Worm (Caenorhabditis elegans) whole organism, dauer: Measurements from ENCODE around the gene F47B8.1.
"Not testable (repeated sequence)": the region's sequence is repeated elsewhere in the genome, so short reads cannot be mapped to it uniquely, and the experiment has no call there.

Experiments
- unc-62 ChIP-seq: sonication (generic microtip); optimal IDR thresholded peaks from 2 replicates; lab custom pipeline; 2017; ENCODE audit warnings: missing biosample characterization, missing genetic modification reagents, missing genetic modification characterization

The F47B8.1 gene

DNA sequence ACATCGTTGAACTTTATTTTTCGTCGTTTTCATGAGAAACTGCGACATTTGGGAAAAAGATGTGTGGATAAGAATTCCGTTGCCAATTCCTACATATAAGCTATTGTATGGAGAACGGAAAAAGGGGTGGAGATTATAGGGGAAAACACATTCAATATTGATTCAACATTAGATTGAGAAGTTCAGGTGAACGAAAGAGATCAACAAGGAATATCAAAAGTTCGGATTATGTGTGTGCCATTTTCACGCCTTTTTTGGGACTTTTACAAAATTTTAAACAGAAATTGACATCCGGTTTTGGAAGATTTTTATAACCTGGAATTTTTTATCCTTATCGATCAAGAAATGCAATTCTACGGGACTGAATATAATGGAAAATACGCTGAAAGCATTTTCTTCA, 13.6 kb upstream of the F47B8.1 start, which contains the start of gene F47B8.5:
F47B8.5 (minus strand) TSS at position 101 of the 400 bp plus-strand sequence.
- no peak for TF ChIP-seq unc-62

DNA sequence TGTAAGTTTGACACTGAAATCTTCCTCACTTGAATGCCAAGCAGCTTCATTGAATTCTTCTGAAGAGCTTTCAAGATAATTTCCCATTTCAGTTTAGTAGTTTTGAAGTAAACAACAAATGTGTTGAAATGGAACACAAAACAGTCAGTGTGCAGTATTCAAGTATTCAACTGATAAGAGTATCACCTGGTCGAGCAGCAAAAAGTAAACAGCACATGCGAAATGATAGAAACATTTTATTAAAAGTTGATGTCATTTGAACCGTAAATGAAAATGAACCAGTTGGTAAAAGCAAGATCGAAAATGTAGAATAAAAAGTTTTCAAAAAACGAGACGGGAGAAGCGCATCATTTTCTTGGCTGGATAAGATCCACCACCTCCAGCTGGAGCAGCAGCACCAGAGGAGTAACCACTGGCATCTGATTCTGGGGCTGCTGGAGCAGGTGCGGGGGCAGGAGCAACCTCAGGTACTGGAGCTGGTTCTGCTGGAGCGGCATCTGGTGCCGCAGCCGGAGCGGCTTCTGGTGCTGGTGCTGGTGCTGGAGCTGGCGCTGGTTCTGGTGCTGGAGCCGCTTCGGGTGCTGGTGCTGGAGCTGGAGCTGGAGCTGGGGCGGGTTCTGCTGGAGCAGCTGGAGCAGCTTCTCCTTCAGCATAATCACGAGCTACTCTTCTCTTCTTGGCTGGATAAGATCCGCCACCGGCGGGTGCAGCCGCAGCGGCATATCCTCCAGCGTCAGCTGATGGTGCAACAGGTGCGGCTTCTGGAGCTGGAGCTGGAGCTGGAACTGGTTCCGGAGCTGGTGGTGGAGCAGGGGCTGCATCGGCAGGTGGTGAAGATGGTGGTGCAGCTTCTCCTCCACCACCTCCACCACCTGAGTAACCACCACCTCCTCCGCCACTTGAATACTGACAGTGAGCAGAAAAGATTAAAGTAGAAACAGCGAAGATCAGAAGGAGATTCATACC, 10.6 kb upstream of the F47B8.1 start, which contains the start of the genes F47B8.4 and F47B8.18:
F47B8.4 (minus strand) TSS at position 172 of the 966 bp plus-strand sequence.
F47B8.18 (minus strand) TSS at position 963 of the 966 bp plus-strand sequence.
- no peak for TF ChIP-seq unc-62

DNA sequence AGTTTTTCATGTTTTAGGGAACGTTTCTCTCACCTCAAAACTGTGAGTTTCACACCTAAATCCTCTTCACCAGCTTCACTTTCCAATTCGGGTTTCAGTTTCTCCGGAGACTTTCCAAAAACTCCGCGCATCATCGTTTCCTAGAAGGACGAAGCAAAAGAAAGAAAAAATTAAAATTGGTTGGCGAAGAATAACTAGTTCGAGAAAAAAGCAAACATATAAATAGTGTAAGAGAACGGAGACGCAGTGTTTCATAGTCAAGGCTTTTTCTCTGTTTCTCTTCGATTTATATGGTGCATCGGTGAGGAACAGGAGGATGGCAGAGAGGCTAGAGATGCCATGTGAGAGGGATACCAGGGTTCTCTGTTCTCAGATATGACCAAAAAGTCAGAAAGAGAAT, 8.6 kb upstream of the F47B8.1 start, which contains the start of gene F47B8.3:
F47B8.3 (minus strand) TSS at position 261 of the 400 bp plus-strand sequence.
- no peak for TF ChIP-seq unc-62

DNA sequence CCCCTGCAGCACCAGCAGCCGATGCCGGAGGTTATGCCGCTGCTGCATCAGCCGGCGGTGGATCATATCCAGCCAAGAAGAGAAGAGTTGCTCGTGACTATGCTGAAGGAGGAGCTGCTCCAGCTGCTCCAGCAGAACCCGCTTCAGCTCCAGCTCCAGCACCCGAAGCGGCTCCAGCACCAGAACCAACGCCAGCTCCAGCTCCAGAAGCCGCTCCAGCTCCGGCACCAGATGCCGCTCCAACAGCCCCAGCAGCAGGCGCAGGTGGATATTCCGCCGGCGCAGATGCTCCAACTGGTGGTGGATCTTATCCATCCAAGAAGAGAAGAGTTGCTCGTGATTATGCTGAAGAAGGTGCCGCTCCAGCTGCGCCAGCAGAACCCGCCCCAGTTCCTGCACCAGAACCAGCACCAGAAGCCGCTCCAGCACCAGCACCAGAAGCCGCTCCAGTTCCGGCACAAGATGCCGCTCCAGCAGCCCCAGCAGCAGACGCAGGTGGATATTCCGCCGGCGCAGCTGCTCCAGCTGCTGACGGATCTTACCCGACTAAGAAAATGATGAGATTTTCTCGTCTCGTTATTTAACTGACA, 6.7 kb upstream of the F47B8.1 start:
- no peak for TF ChIP-seq unc-62

DNA sequence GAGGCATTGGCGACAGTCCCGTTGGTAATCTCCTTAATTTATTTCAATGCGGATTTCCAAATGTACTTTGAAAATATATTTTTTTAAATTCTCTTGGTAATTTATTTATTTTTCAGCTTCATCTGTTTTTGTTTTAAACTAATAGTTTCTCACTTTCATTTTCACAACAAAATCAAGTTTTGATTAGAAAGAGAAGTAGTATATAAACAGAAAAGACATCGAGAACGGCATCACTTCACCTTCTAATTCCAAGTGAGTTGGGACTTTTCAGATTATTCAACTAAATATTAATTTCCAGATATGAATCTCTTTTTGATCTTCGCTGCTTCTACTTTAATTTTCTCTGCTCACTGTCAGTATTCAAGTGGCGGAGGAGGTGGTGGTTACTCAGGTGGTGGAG, 6.1 kb upstream of the F47B8.1 start, which contains the start of gene F47B8.14:
F47B8.14 (plus strand) TSS at position 301 of the 400 bp plus-strand sequence.
- TF ChIP-seq unc-62 = no peak

DNA sequence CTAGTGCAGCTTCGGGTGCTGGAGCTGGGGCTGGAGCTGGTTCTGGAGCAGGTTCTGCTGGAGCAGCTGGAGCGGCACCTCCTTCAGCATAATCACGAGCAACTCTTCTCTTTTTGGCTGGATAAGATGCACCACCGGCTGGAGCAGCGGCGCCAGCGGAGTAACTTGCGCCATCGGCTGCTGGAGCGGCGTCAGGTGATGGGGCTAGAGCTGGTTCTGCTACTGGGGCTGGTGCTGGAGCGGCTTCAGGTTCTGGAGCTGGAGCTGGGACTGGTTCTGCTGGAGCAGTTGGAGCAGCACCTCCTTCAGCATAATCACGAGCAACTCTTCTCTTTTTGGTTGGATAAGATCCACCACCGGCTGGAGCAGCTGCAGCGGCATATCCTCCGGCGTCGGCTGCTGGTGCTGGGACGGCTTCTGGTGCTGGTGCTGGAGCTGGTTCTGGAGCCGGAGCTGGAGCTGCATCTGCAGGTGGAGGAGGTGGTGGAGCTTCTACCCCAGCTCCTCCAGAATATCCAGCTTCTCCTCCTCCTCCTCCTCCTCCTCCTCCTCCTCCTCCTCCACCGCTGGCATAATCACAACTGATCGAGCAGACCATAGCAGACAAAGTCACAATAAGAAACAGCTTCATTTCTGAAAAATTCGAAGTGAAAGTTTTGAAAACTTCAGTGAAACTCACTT, 5.1 kb upstream of the F47B8.1 start, which contains the start of gene F47B8.13:
F47B8.13 (minus strand) TSS at position 631 of the 681 bp plus-strand sequence.
- TF ChIP-seq unc-62 = no peak

DNA sequence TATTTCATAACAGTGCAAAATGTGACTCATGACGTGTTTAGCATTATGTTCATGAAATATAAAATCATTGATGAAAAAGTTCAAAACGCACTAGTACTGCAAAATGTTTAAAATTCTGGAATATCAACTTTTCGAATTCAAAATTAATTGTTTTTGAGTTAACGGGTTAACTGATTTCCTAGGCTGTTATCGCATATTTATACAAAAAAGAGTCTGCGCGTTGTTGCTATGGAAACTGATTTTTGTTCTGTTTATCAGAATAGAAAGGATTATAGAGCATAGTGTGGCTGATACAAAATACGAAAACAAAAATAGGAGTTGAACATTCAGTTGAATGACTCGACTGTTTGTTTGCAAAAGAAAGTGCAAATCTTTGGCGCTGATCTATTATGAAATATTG, 3.5 kb upstream of the F47B8.1 start:
- TF ChIP-seq unc-62 = no peak

DNA sequence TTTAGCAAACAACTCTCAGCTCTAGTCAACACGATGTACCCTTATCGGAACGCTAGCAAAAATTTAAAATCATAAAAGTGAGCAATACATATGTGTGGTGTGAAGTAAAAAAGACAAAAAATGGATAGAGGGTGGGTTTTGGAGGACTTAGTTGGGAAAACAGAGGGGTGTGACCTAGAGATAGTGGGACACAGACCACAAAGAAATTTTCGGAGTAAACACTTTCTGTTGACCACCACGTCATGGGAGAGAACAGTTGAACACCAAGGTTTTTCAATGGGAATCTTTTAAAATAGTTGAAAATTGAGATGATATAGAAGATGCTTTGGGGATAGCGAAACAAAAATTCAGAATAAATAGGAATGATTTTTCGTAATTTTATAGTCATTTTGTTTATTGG, 3.1 kb upstream of the F47B8.1 start:
- no peak for TF ChIP-seq unc-62

DNA sequence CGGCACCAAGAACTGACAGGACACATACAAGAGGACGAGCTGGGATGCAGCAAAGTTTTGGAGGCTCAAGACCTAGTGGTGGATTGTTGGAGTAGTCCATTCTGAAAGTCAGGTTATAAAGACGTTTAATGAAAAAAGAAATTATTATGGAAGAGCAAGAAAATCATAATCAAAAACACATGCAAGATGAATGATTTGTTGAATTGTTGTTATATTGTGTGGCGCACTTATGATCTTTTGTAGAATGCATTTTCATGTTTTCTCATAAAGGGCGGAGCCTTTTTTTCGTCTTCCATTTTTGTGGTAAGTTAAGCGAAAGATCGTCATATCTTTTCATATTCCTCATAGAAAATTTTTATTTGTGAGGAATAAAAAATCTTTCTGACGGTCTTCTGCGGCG, 2.4 kb upstream of the F47B8.1 start, which contains the start of gene F47B8.2:
F47B8.2 (minus strand) TSS at position 101 of the 400 bp plus-strand sequence.
- TF ChIP-seq unc-62 = no peak

DNA sequence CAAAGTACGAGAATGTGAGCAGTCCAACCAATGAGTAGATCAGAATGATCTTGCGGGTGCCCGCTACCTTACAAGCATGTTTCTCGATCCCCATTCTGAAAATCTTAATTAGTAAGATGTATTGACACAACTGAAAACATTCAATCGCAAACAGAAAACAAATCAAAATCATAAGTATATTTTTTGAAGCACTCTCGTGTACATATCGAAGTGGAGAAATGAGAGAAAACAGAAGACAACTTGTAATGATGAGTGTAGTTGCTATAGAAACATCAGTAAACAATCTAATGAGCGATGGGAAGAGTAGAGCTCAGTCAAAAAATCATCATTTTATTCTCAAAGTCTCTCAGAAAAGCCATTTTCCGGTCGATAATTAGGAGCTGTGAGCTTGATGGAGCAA, 1.4 kb downstream of the F47B8.1 start, which contains the start of gene F14D7.8:
F14D7.8 (minus strand) TSS at position 101 of the 400 bp plus-strand sequence.
- TF ChIP-seq unc-62 = no peak

DNA sequence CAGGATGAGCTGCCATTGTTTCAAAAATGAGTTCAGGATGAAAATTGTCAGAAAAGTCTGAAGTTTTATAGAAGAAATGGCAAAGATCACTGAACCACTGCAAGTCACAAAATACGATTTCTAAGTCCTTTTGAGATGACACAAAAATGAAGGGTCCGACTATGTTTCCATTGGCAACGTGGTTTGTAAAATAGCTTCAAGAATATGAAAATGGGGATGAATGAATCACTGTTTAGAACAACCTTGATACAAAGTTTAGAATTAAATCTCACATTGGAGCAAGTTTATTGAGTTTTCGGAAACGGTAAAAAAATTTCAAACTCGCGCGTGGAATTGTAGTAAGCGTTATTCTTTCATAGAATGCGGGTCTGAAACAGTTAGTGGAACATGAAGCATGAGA, 3.0 kb downstream of the F47B8.1 start, which contains the start of gene ddn-3:
ddn-3 (minus strand) TSS at position 101 of the 400 bp plus-strand sequence.
- no peak for TF ChIP-seq unc-62

DNA sequence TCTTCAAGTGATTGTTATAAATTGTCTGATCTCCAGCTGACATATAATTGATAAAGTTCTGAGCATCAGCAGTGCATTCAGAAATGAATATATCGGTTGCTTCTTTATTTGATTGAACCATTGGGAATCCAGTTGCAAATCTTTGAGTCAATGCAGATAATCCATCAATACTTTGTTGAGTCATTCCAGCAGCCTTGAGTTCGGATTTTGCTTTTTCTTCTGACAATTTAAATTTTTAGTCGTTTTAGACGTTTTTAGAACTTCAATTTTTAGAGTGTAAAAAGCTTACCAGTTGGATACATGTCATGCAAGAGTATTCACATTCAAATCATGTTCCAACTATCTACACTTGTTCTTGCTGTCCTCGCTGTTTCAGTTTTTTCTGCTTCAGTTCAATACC, 4.5 kb downstream of the F47B8.1 start, which contains the start of gene F14D7.14:
F14D7.14 (plus strand) TSS at position 301 of the 400 bp plus-strand sequence.
- TF ChIP-seq unc-62 = not testable (repeated sequence)

DNA sequence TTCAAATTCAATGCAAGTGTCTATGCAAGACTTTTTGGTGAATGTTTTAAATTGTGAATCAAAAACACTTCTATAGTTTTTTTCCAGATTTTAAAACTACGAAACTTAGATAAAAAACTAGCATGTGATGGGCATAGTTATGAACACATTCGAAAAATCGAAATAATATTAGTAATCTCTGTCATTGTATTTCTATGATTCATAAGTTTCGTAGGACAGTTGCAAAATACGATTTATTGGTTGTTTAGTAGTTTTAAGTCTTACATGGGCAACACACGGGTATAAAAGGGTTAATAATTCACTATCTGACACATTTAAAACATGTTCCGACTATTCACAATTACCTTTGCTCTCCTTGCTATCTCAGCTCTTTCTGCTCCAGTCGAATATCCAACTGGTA, 6.0 kb downstream of the F47B8.1 start, which contains the start of gene spig-5:
spig-5 (plus strand) TSS at position 301 of the 400 bp plus-strand sequence.
- not testable (repeated sequence) for TF ChIP-seq unc-62

DNA sequence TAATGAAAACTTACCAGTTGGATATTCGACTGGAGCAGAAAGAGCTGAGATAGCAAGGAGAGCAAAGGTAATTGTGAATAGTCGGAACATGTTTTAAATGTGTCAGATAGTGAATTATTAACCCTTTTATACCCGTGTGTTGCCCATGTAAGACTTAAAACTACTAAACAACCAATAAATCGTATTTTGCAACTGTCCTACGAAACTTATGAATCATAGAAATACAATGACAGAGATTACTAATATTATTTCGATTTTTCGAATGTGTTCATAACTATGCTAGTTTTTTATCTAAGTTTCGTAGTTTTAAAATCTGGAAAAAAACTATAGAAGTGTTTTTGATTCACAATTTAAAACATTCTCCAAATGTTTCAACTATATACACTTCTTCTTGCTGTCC, 7.4 kb downstream of the F47B8.1 start, which contains the start of gene spig-4:
spig-4 (minus strand) TSS at position 101 of the 400 bp plus-strand sequence.
- not testable (repeated sequence) for TF ChIP-seq unc-62

DNA sequence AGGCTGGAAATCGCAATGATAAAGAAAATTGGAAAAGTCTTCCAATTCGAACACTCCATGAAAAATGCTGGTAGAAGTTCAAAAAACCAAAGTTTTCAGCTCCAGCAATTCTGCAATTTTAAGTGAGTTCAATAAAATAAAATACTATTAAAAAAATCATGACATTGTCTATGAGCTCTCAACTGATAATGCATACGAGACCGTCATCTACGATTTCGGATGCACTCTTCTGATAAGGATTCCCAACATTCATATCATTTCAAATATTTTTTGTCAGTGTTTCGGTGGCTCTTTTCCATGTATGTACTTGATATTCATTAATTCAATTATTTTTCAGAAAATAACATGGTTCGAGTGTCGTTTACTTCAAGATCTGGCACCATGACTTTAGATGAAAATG, 13.1 kb downstream of the F47B8.1 start, which contains the start of gene F14D7.6:
F14D7.6 (plus strand) TSS at position 338 of the 400 bp plus-strand sequence.
- TF ChIP-seq unc-62 = no peak

DNA sequence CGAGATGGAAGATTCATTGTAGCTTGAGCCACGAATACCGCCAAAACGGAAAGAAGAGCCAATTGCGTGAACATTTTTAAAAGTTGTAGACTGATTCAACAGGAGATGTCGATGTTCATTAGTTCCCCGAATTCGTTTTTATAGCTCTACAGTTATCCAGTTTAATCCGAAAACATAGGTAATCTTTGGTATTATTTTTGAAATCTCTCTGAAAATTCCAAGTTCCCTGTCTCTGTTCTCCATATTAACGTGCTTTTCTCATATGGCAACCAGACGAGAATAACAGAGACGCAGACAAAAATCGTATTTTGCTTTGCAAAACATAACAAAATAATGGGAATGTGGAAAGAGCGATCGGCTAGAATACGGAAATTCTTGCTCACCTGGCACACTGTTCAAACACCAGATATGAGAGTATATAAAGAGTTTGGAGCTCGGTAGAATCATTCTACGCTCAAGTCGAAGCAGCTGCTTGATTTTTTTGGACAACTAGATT, 14.5 kb downstream of the F47B8.1 start, which contains the start of the genes spig-3 and F14D7.12:
spig-3 (minus strand) TSS at position 101 of the 496 bp plus-strand sequence.
F14D7.12 (plus strand) TSS at position 446 of the 496 bp plus-strand sequence.
- no peak for TF ChIP-seq unc-62
